Worm (Caenorhabditis elegans) whole organism, midembryonic: ENCODE data around the gene rpl-35.

ENCODE experiments used
- T22C8.4 ChIP-seq: fragments of 200-800 bp; sonication (Bioruptor generic); IDR thresholded peaks from 2 replicates; pipeline ENCODE4 v1.3.6; 2022; ENCODE audit warnings: missing genetic modification characterization, missing compliant biosample characterization
- cog-1 ChIP-seq: sonication (generic microtip); optimal IDR thresholded peaks from 2 replicates; lab custom pipeline; 2016; ENCODE audit warnings: missing genetic modification characterization, missing compliant biosample characterization
- flt-1 ChIP-seq: fragments of 200-800 bp; sonication (Bioruptor generic); IDR thresholded peaks from 2 replicates; pipeline ENCODE4 v1.3.6; 2022; ENCODE audit warnings: missing genetic modification characterization, missing compliant biosample characterization
- klf-2 ChIP-seq: fragments of 200-800 bp; sonication (Bioruptor generic); conservative IDR thresholded peaks from 2 replicates; pipeline ENCODE4 v1.3.6; 2022; ENCODE audit warnings: missing genetic modification reagents, missing genetic modification characterization, missing compliant biosample characterization
- med-1 ChIP-seq: sonication (generic microtip); optimal IDR thresholded peaks from 2 replicates; lab custom pipeline; 2017; ENCODE audit warnings: missing genetic modification characterization, mild to moderate bottlenecking, missing compliant biosample characterization, antibody characterized with exemption, missing genetic modification reagents; ENCODE audit not compliant: insufficient read depth
- ref-1 ChIP-seq: fragments of 200-800 bp; sonication (Bioruptor generic); conservative IDR thresholded peaks from 2 replicates; pipeline ENCODE4 v1.3.6; 2022; ENCODE audit warnings: missing genetic modification reagents, missing genetic modification characterization, missing compliant biosample characterization
- tab-1 ChIP-seq: fragments of 200-800 bp; sonication (Bioruptor generic); IDR thresholded peaks from 2 replicates; pipeline ENCODE4 v1.3.6; 2022; ENCODE audit warnings: missing genetic modification characterization, missing compliant biosample characterization
- ztf-23 ChIP-seq: fragments of 200-800 bp; sonication (Bioruptor generic); IDR thresholded peaks from 2 replicates; pipeline ENCODE4 v1.3.6; 2022; ENCODE audit warnings: missing genetic modification reagents, missing genetic modification characterization, missing compliant biosample characterization
- ztf-29 ChIP-seq: fragments of 200-800 bp; sonication (Bioruptor generic); IDR thresholded peaks from 2 replicates; pipeline ENCODE4 v1.3.6; 2022; ENCODE audit warnings: missing genetic modification reagents, missing genetic modification characterization, missing compliant biosample characterization

rpl-35 gene

ce11 chrIII:7816463-7816862 is 38.5 kb upstream of the rpl-35 start:
- TF ChIP-seq ztf-23 (GFP tag; lab: Robert Waterston, UW) (no peak), tab-1 (GFP tag; lab: Robert Waterston, UW) (no peak), klf-2 (GFP tag; lab: Robert Waterston, UW) (no peak), flt-1 (GFP tag; lab: Robert Waterston, UW) (no peak), ztf-29 (GFP tag; lab: Robert Waterston, UW) (no peak), cog-1 (tag; lab: Kevin White, UChicago) (no peak), med-1 (GFP tag; lab: Kevin White, UChicago) (no peak), T22C8.4 (no peak), ref-1 (GFP tag; lab: Robert Waterston, UW) (no peak)

DNA sequence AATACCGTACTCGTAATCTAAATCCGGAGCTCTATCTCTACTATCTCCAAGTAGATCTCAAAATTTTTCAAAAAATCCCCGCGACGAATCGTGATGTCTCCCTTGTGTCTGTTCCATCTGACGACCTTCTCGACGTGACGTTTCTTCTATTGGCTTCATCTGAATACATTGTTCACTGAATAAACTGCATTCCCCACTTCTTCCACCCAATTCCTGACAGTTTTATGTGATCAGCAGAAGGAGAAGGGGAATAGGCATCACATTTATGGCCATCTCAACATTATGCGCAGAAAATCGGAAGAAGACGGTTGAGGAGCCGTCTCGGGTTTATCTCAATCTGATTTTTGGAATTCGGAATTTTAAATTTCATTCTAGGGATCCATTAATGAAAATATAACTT is 36.0 kb upstream of the rpl-35 start:
- TF ChIP-seq cog-1 (tag; lab: Kevin White, UChicago) (no peak), med-1 (GFP tag; lab: Kevin White, UChicago) (no peak), ref-1 (GFP tag; lab: Robert Waterston, UW) (no peak), ztf-29 (GFP tag; lab: Robert Waterston, UW) (no peak), T22C8.4 (no peak), tab-1 (GFP tag; lab: Robert Waterston, UW) (no peak), flt-1 (GFP tag; lab: Robert Waterston, UW) (no peak), ztf-23 (GFP tag; lab: Robert Waterston, UW) (no peak), klf-2 (GFP tag; lab: Robert Waterston, UW) (no peak)

DNA sequence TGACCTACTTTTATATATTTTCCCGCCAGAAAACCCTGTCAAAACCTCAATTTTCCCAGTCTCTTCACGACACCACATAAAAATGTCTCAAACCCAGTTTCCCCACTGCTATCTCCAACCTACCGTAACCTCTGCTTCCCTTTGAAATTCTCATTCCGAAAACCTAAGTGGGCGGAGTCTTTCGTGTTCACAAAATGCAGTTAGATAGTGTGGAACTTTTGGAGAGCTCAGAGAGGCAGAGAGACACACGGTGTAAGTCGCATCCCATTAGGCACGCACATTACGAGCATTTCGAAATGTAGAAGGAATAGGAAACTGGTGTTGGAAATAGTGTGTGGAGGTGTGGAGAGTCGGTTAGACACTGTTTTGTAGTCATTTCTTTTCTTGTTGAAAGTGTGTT is 35.1 kb upstream of the rpl-35 start:
- TF ChIP-seq ztf-23 (GFP tag; lab: Robert Waterston, UW) (no peak), cog-1 (tag; lab: Kevin White, UChicago) (no peak), T22C8.4 (no peak), med-1 (GFP tag; lab: Kevin White, UChicago) (no peak), ref-1 (GFP tag; lab: Robert Waterston, UW) (no peak), ztf-29 (GFP tag; lab: Robert Waterston, UW) (no peak), tab-1 (GFP tag; lab: Robert Waterston, UW) (no peak), klf-2 (GFP tag; lab: Robert Waterston, UW) (no peak), flt-1 (GFP tag; lab: Robert Waterston, UW) (no peak)

DNA sequence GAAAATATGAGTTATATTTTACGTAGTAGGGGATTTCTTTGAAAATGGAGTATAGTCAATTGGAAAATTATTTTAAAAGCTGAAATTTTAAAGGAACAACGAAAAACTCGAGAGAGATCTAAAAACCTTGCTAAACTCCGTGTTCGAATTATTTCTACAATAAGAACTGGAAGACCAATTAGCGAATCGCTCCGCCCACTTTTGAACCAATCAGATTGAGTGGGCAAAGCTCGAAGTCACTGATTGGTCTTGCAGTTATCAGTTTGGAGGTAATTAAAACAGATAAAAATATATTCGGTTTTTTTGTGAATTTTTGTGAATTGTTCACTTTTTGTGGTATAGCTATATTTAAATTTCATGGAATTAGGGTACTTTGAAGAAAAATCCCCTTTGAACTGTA is 31.6 kb upstream of the rpl-35 start:
- TF ChIP-seq med-1 (GFP tag; lab: Kevin White, UChicago) = no peak
- TF ChIP-seq cog-1 (tag; lab: Kevin White, UChicago) = no peak
- TF ChIP-seq ztf-23 (GFP tag; lab: Robert Waterston, UW) = no peak
- TF ChIP-seq klf-2 (GFP tag; lab: Robert Waterston, UW) = no peak
- no peak for TF ChIP-seq flt-1 (GFP tag; lab: Robert Waterston, UW)
- no peak for TF ChIP-seq ref-1 (GFP tag; lab: Robert Waterston, UW)
- TF ChIP-seq T22C8.4 = no peak
- no peak for TF ChIP-seq tab-1 (GFP tag; lab: Robert Waterston, UW)
- TF ChIP-seq ztf-29 (GFP tag; lab: Robert Waterston, UW) = no peak

- peak; percentile 56; the same call in 1 of the 2 replicates for TF ChIP-seq flt-1 (GFP tag; lab: Robert Waterston, UW)
- TF ChIP-seq ztf-23 (GFP tag; lab: Robert Waterston, UW) = no peak
These were observed 30.9 kb upstream of the rpl-35 start for ce11 chrIII:7824041-7824440.

DNA sequence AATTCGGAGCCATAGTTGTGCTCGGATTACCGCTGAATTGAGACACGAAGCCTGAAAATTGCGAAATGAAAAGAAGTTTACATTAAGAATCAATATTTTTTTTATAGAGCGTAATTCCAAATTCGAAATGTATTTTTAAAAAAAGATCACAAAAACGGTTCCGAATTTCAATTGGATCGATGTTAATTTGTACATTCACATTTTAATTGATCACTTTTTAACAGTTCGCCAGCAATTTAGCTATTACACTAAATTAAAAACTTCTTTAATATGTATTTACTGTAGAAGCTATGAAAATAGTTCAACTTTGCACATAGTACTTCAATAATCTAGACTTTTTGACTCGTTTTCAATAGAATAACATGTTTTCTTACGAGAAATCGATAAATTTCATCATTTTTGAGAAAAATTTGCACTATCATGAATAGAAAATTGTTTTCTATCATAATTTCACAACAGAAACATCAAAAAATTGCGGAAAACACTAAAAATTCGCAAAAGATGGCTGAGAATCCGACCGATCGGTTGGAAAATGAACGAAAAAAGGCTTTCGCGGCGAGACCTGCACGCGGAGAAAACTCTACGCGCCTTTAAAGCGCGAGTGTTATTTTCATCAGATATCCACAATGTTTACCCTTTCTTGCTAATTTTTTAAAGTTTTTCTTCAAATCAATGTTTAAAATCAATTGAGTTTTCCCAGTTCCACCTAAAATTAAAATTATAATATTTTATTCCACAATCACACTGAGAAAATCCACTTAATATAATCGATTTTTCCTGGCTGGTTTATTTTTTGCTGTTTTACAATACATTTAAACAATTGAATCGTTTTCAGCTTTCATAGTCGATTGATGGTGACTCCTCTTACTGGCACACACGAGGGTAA is 26.1 kb upstream of the rpl-35 start, which contains the start of the genes egl-45 and kcmf-1:
TSS of gene egl-45 (minus strand) at position 51 of the 886 bp plus-strand sequence.
TSS of gene kcmf-1 (plus strand) at position 836 of the 886 bp plus-strand sequence.
- TF ChIP-seq ztf-23 (GFP tag; lab: Robert Waterston, UW) = no peak
- no peak for TF ChIP-seq klf-2 (GFP tag; lab: Robert Waterston, UW)
- no peak for TF ChIP-seq cog-1 (tag; lab: Kevin White, UChicago)
- no peak for TF ChIP-seq tab-1 (GFP tag; lab: Robert Waterston, UW)
- TF ChIP-seq flt-1 (GFP tag; lab: Robert Waterston, UW) = no peak
- TF ChIP-seq ztf-29 (GFP tag; lab: Robert Waterston, UW) = no peak
- no peak for TF ChIP-seq T22C8.4
- no peak for TF ChIP-seq ref-1 (GFP tag; lab: Robert Waterston, UW)
- TF ChIP-seq med-1 (GFP tag; lab: Kevin White, UChicago) = no peak

- TF ChIP-seq tab-1 (GFP tag; lab: Robert Waterston, UW) (no peak), ref-1 (GFP tag; lab: Robert Waterston, UW) (no peak), cog-1 (tag; lab: Kevin White, UChicago) (no peak), T22C8.4 (no peak), klf-2 (GFP tag; lab: Robert Waterston, UW) (no peak), ztf-23 (GFP tag; lab: Robert Waterston, UW) (no peak), flt-1 (GFP tag; lab: Robert Waterston, UW) (no peak), ztf-29 (GFP tag; lab: Robert Waterston, UW) (no peak), med-1 (GFP tag; lab: Kevin White, UChicago) (no peak)
These were observed 22.5 kb upstream of the rpl-35 start for ce11 chrIII:7832473-7832872.

ce11 chrIII:7834848-7835247 is 20.1 kb upstream of the rpl-35 start:
- TF ChIP-seq T22C8.4 (no peak), klf-2 (GFP tag; lab: Robert Waterston, UW) (no peak), med-1 (GFP tag; lab: Kevin White, UChicago) (no peak), cog-1 (tag; lab: Kevin White, UChicago) (no peak)

- no peak for TF ChIP-seq tab-1 (GFP tag; lab: Robert Waterston, UW)
- no peak for TF ChIP-seq ztf-23 (GFP tag; lab: Robert Waterston, UW)
- TF ChIP-seq flt-1 (GFP tag; lab: Robert Waterston, UW) = no peak
- no peak for TF ChIP-seq klf-2 (GFP tag; lab: Robert Waterston, UW)
- no peak for TF ChIP-seq cog-1 (tag; lab: Kevin White, UChicago)
- TF ChIP-seq ref-1 (GFP tag; lab: Robert Waterston, UW) = no peak
- TF ChIP-seq T22C8.4 = no peak
- no peak for TF ChIP-seq med-1 (GFP tag; lab: Kevin White, UChicago)
- no peak for TF ChIP-seq ztf-29 (GFP tag; lab: Robert Waterston, UW)
These were observed 19.2 kb upstream of the rpl-35 start for ce11 chrIII:7835684-7836083.
